Worm (Caenorhabditis elegans) whole organism, L4 larva: ENCODE data around the gene C29E4.15.
A peak's percentile ranks its signal among the peaks of the same experiment; 100 is the strongest.

Source experiments
- aha-1 ChIP-seq: fragments of 150-350 bp; peaks from one replicate; lab custom pipeline; 2014; ENCODE audit warnings: missing biosample characterization, missing genetic modification characterization
- dmd-9 ChIP-seq: fragments of 200-800 bp; sonication (Bioruptor generic); IDR thresholded peaks from 2 replicates; pipeline ENCODE4 v1.3.6; 2022; ENCODE audit warnings: missing genetic modification reagents, missing genetic modification characterization, missing compliant biosample characterization
- lin-13 ChIP-seq: fragments of 150-350 bp; optimal IDR thresholded peaks from 2 replicates; lab custom pipeline; 2014; ENCODE audit warnings: missing biosample characterization, missing genetic modification reagents, missing genetic modification characterization
- madf-5 ChIP-seq, 2 experiments: fragments of 200-800 bp; sonication (Bioruptor generic); IDR thresholded peaks; 2 replicates each; pipeline ENCODE4 v1.3.6; 2022; ENCODE audit warnings: missing compliant biosample characterization in 2 of 2, missing genetic modification characterization in 2 of 2
- madf-9 ChIP-seq: fragments of 200-800 bp; sonication (Bioruptor generic); conservative IDR thresholded peaks from 2 replicates; pipeline ENCODE4 v1.3.6; 2022; ENCODE audit warnings: missing genetic modification reagents, missing genetic modification characterization, missing compliant biosample characterization
- nhr-10 ChIP-seq: fragments of 150-350 bp; optimal IDR thresholded peaks from 2 replicates; lab custom pipeline; 2014; ENCODE audit warnings: missing biosample characterization, missing genetic modification characterization

The C29E4.15 gene

ce11 chrIII:8001557-8001956 is 49.1 kb downstream of the C29E4.15 start:
- TF ChIP-seq nhr-10 (tag; lab: Kevin White, UChicago) (no peak), madf-9 (GFP tag; lab: Robert Waterston, UW) (no peak), madf-5 (GFP tag; IDR thresholded peaks at IDR 0.05; lab: Robert Waterston, UW) (no peak), aha-1 (tag; lab: Kevin White, UChicago) (peak; percentile 67), lin-13 (no peak)

ce11 chrIII:8004091-8004490 is 51.7 kb downstream of the C29E4.15 start, which contains the start of gene C06G4.6:
Gene C06G4.6, plus strand, starts transcription at chrIII:8004391.
- TF ChIP-seq aha-1 (tag; lab: Kevin White, UChicago) (peak; percentile 29), dmd-9 (GFP tag; lab: Robert Waterston, UW) (no peak)
